Worm (Caenorhabditis elegans) whole organism, L4 larva: ENCODE results near the gene F42D1.4.

Experiments used
- F44E2.7 ChIP-seq: fragments of 200-800 bp; sonication (Bioruptor generic); IDR thresholded peaks from 2 replicates; pipeline ENCODE4 v2.1.2; 2022; ENCODE audit warnings: missing genetic modification characterization, missing compliant biosample characterization
- T20F7.1 ChIP-seq: fragments of 200-800 bp; sonication (Bioruptor generic); optimal IDR thresholded peaks from 2 replicates; lab custom pipeline; 2018; ENCODE audit warnings: mild to moderate bottlenecking, missing genetic modification characterization, missing compliant biosample characterization
- T26A8.4 ChIP-seq: fragments of 200-800 bp; sonication (Bioruptor generic); IDR thresholded peaks from 2 replicates; pipeline ENCODE4 v1.3.6; 2022; ENCODE audit warnings: missing genetic modification characterization, missing compliant biosample characterization
- Y105C5A.15 ChIP-seq: fragments of 200-800 bp; sonication (Bioruptor generic); IDR thresholded peaks from 2 replicates; pipeline ENCODE4 v1.3.6; 2022; ENCODE audit warnings: missing genetic modification characterization, missing compliant biosample characterization
- Y75B8A.6 ChIP-seq: fragments of 200-800 bp; sonication (Bioruptor generic); IDR thresholded peaks from 2 replicates; pipeline ENCODE4 v1.3.6; 2022; ENCODE audit warnings: missing genetic modification reagents, missing genetic modification characterization, missing compliant biosample characterization
- ZK546.5 ChIP-seq, 2 experiments: sonication (generic microtip); optimal IDR thresholded peaks; 2 replicates each; lab custom pipeline; 2017; ENCODE audit warnings: missing biosample characterization in 2 of 2, missing genetic modification characterization in 2 of 2
- aha-1 ChIP-seq: fragments of 150-350 bp; peaks from one replicate; lab custom pipeline; 2014; ENCODE audit warnings: missing biosample characterization, missing genetic modification characterization
- ceh-32 ChIP-seq: sonication (generic microtip); optimal IDR thresholded peaks from 2 replicates; lab custom pipeline; 2016; ENCODE audit warnings: mild to moderate bottlenecking, missing genetic modification characterization, missing compliant biosample characterization; ENCODE audit not compliant: poor library complexity
- ces-1 ChIP-seq: fragments of 150-350 bp; sonication (generic microtip); optimal IDR thresholded peaks from 4 replicates; lab custom pipeline; 2014; ENCODE audit warnings: missing biosample characterization, missing genetic modification reagents, missing genetic modification characterization
- daf-16 ChIP-seq, 3 experiments: sonication (generic microtip); optimal IDR thresholded peaks; 2 replicates each; lab custom pipeline; 2016 to 2017; ENCODE audit warnings: missing genetic modification characterization in 3 of 3, missing genetic modification reagents in 3 of 3, mild to moderate bottlenecking in 2 of 3, missing compliant biosample characterization in 2 of 3, missing biosample characterization in 1 of 3, moderate library complexity in 1 of 3
- daf-19 ChIP-seq: fragments of 200-800 bp; sonication (Bioruptor generic); conservative IDR thresholded peaks from 2 replicates; pipeline ENCODE4 v1.3.6; 2022; ENCODE audit warnings: missing genetic modification characterization, missing compliant biosample characterization
- dmd-8 ChIP-seq: fragments of 200-800 bp; sonication (Bioruptor generic); IDR thresholded peaks from 2 replicates; pipeline ENCODE4 v1.3.6; 2022; ENCODE audit warnings: missing genetic modification characterization, missing compliant biosample characterization
- dmd-9 ChIP-seq: fragments of 200-800 bp; sonication (Bioruptor generic); IDR thresholded peaks from 2 replicates; pipeline ENCODE4 v1.3.6; 2022; ENCODE audit warnings: missing genetic modification reagents, missing genetic modification characterization, missing compliant biosample characterization
- egl-43 ChIP-seq: fragments of 200-800 bp; sonication (Bioruptor generic); IDR thresholded peaks from 2 replicates; pipeline ENCODE4 v1.3.6; 2022; ENCODE audit warnings: missing genetic modification reagents, missing genetic modification characterization, missing compliant biosample characterization
- fkh-10 ChIP-seq: fragments of 150-350 bp; optimal IDR thresholded peaks from 2 replicates; lab custom pipeline; 2014; ENCODE audit warnings: missing biosample characterization, missing genetic modification reagents, missing genetic modification characterization
- hlh-11 ChIP-seq: fragments of 200-800 bp; sonication (Bioruptor generic); optimal IDR thresholded peaks from 2 replicates; lab custom pipeline; 2018; ENCODE audit warnings: mild to moderate bottlenecking, missing genetic modification characterization, missing compliant biosample characterization
- hlh-30 ChIP-seq: sonication (generic microtip); optimal IDR thresholded peaks from 2 replicates; lab custom pipeline; 2017; ENCODE audit warnings: antibody characterized with exemption, mild to moderate bottlenecking, missing genetic modification characterization, missing compliant biosample characterization; ENCODE audit not compliant: insufficient read depth
- hmg-1.1 ChIP-seq: fragments of 200-800 bp; sonication (Bioruptor generic); IDR thresholded peaks from 2 replicates; pipeline ENCODE4 v1.3.6; 2022; ENCODE audit warnings: missing genetic modification reagents, missing genetic modification characterization, missing compliant biosample characterization
- lim-7 ChIP-seq: fragments of 200-800 bp; sonication (Bioruptor generic); IDR thresholded peaks from 2 replicates; pipeline ENCODE4 v1.3.6; 2022; ENCODE audit warnings: missing genetic modification characterization, missing compliant biosample characterization
- lin-13 ChIP-seq: fragments of 150-350 bp; optimal IDR thresholded peaks from 2 replicates; lab custom pipeline; 2014; ENCODE audit warnings: missing biosample characterization, missing genetic modification reagents, missing genetic modification characterization
- lin-29 ChIP-seq: fragments of 200-800 bp; sonication (Bioruptor generic); IDR thresholded peaks from 2 replicates; pipeline ENCODE4 v1.3.6; 2022; ENCODE audit warnings: missing genetic modification reagents, missing genetic modification characterization, missing compliant biosample characterization
- lir-3 ChIP-seq: sonication (generic microtip); optimal IDR thresholded peaks from 2 replicates; lab custom pipeline; 2016; ENCODE audit warnings: mild to moderate bottlenecking, missing genetic modification characterization, missing compliant biosample characterization
- lsy-2 ChIP-seq, 2 experiments: fragments of 150-350 bp in 1 of 2; sonication (generic microtip) in 1 of 2; optimal IDR thresholded peaks; 2 replicates each; lab custom pipeline; 2014 to 2017; ENCODE audit warnings: missing biosample characterization in 2 of 2, missing genetic modification characterization in 2 of 2
- madf-9 ChIP-seq: fragments of 200-800 bp; sonication (Bioruptor generic); conservative IDR thresholded peaks from 2 replicates; pipeline ENCODE4 v1.3.6; 2022; ENCODE audit warnings: missing genetic modification reagents, missing genetic modification characterization, missing compliant biosample characterization
- mep-1 ChIP-seq: fragments of 150-350 bp; sonication (generic microtip); optimal IDR thresholded peaks from 3 replicates; lab custom pipeline; 2014; ENCODE audit warnings: missing biosample characterization, missing genetic modification characterization
- mxl-3 ChIP-seq: fragments of 200-800 bp; sonication (Bioruptor generic); optimal IDR thresholded peaks from 2 replicates; lab custom pipeline; 2018; ENCODE audit warnings: mild to moderate bottlenecking, missing genetic modification characterization, missing compliant biosample characterization
- nhr-102 ChIP-seq: sonication (generic microtip); optimal IDR thresholded peaks from 2 replicates; lab custom pipeline; 2016; ENCODE audit warnings: mild to moderate bottlenecking, missing genetic modification characterization, moderate library complexity, missing compliant biosample characterization
- nhr-25 ChIP-seq: sonication (generic microtip); optimal IDR thresholded peaks from 2 replicates; lab custom pipeline; 2017; ENCODE audit warnings: missing genetic modification characterization, mild to moderate bottlenecking, missing compliant biosample characterization, antibody characterized with exemption, moderate library complexity, borderline replicate concordance; ENCODE audit not compliant: insufficient read depth
- nhr-42 ChIP-seq: fragments of 200-800 bp; sonication (Bioruptor generic); IDR thresholded peaks from 2 replicates; pipeline ENCODE4 v1.3.6; 2022; ENCODE audit warnings: missing genetic modification characterization, missing compliant biosample characterization
- nhr-48 ChIP-seq: sonication (generic microtip); optimal IDR thresholded peaks from 2 replicates; lab custom pipeline; 2016; ENCODE audit warnings: mild to moderate bottlenecking, missing genetic modification characterization, missing compliant biosample characterization
- php-3 ChIP-seq: fragments of 200-800 bp; sonication (Bioruptor generic); IDR thresholded peaks from 2 replicates; pipeline ENCODE4 v1.3.6; 2022; ENCODE audit warnings: missing genetic modification reagents, missing genetic modification characterization, missing compliant biosample characterization
- pqm-1 ChIP-seq: sonication (generic microtip); optimal IDR thresholded peaks from 2 replicates; lab custom pipeline; 2017; ENCODE audit warnings: missing biosample characterization, missing genetic modification characterization
- rbr-2 ChIP-seq: sonication (generic microtip); optimal IDR thresholded peaks from 2 replicates; lab custom pipeline; 2016; ENCODE audit warnings: missing genotype, missing genetic modification characterization, missing compliant biosample characterization
- saeg-2 ChIP-seq: fragments of 200-800 bp; sonication (Bioruptor generic); IDR thresholded peaks from 2 replicates; pipeline ENCODE4 v1.3.6; 2022; ENCODE audit warnings: missing genetic modification reagents, missing genetic modification characterization, missing compliant biosample characterization
- sdz-12 ChIP-seq: fragments of 200-800 bp; sonication (Bioruptor generic); optimal IDR thresholded peaks from 2 replicates; lab custom pipeline; 2018; ENCODE audit warnings: mild to moderate bottlenecking, missing genetic modification characterization, missing compliant biosample characterization
- skn-1 ChIP-seq: fragments of 150-350 bp; optimal IDR thresholded peaks from 2 replicates; lab custom pipeline; 2014; ENCODE audit warnings: missing biosample characterization, missing genetic modification characterization
- snpc-4 ChIP-seq: fragments of 150-350 bp; optimal IDR thresholded peaks from 2 replicates; lab custom pipeline; 2014; ENCODE audit warnings: missing biosample characterization, missing genetic modification characterization
- spr-1 ChIP-seq: sonication (generic microtip); optimal IDR thresholded peaks from 2 replicates; lab custom pipeline; 2016; ENCODE audit warnings: mild to moderate bottlenecking, missing genetic modification characterization, missing compliant biosample characterization
- spr-3 ChIP-seq: fragments of 200-800 bp; sonication (Bioruptor generic); optimal IDR thresholded peaks from 2 replicates; lab custom pipeline; 2018; ENCODE audit warnings: mild to moderate bottlenecking, missing genetic modification characterization, missing compliant biosample characterization
- tag-97 ChIP-seq: fragments of 200-800 bp; sonication (Bioruptor generic); IDR thresholded peaks from 2 replicates; pipeline ENCODE4 v1.3.6; 2022; ENCODE audit warnings: missing genetic modification characterization, missing compliant biosample characterization
- unc-62 ChIP-seq, 3 experiments: fragments of 150-350 bp in 1 of 3; sonication (generic microtip); optimal IDR thresholded peaks in 2 of 3; peaks in 1 of 3; 1 replicate in 1 of 3; 2 replicates in 2 of 3; lab custom pipeline; 2014 to 2017; ENCODE audit warnings: missing biosample characterization in 3 of 3, missing genetic modification characterization in 3 of 3, missing genetic modification reagents in 3 of 3, missing genotype in 1 of 3
- zfp-3 ChIP-seq: fragments of 200-800 bp; sonication (Bioruptor generic); conservative IDR thresholded peaks from 2 replicates; pipeline ENCODE4 v1.3.6; 2022; ENCODE audit warnings: missing genetic modification reagents, missing genetic modification characterization, missing compliant biosample characterization

F42D1.4 gene

DNA sequence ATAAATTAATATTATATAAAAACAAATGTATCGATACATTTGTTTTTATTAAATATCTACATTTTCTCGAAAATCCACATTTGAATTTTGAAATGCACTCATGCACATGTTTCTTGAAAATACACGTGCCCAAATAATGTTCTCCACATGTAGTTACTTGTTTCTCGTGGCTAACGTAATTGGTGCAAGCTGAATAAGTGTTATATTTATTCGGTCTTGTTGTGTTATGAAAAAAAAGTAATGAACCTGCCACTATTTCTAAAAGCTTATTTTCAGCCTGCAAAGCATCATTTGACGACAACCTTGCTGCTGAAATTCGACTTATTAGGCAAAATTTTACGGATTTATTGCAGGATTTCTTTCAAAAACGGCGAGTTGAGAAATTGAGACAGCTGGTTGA lies 6.4 kb downstream of the F42D1.4 start (continued):
- no peak for TF ChIP-seq dmd-9 (GFP tag; lab: Robert Waterston, UW)
- no peak for TF ChIP-seq lir-3 (tag; lab: Kevin White, UChicago)
- no peak for TF ChIP-seq php-3 (GFP tag; lab: Robert Waterston, UW)
- TF ChIP-seq spr-3 (GFP tag; lab: Kevin White, UChicago): no peak
- TF ChIP-seq mep-1 (tag; lab: Kevin White, UChicago): peak; percentile 89
- 0 out of 2 replicates have a peak, but pooled peaks have one; percentile 25 for TF ChIP-seq madf-9
- TF ChIP-seq ceh-32 (tag; lab: Kevin White, UChicago): no peak
- TF ChIP-seq Y105C5A.15 (GFP tag; lab: Robert Waterston, UW): no peak
- TF ChIP-seq lin-13: no peak
- TF ChIP-seq snpc-4 (tag; lab: Kevin White, UChicago): no peak
- peak; percentile 30 for TF ChIP-seq mxl-3
- TF ChIP-seq ces-1 (GFP tag; lab: Kevin White, UChicago): no peak
- TF ChIP-seq dmd-8: no peak
- no peak for TF ChIP-seq daf-19 (GFP tag; lab: Robert Waterston, UW)
- no peak for TF ChIP-seq ZK546.5 (tag; optimal IDR thresholded peaks at IDR 0.05; lab: Kevin White, UChicago)
- peak in 1 of 2 experiments; percentile 77 for TF ChIP-seq daf-16 (GFP tag; optimal IDR thresholded peaks at IDR 0.05; lab: Kevin White, UChicago)
- peak; percentile 67 for TF ChIP-seq daf-16 (tag; optimal IDR thresholded peaks at IDR 0.05; lab: Kevin White, UChicago)
- peak; percentile 77 for TF ChIP-seq T20F7.1

DNA sequence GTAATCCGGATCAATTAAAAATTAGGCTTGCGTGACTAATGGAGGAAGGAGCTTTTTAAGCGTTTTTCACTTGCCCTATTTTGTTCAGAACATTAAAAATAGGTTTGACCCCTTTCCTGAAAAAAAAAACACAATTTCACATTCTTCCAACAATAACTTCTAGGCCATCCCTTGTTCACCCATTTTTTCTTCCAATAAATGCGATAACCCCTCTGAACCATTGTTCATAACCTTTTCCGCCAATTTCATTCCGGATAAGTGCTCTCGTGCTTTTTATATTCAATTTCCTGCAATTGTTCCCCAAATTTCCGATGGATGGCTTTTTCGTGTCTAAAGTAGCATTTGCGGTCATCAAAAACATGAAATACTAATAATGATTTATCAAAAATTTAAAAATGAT lies 8.4 kb downstream of the F42D1.4 start:
- TF ChIP-seq hmg-1.1 (GFP tag; lab: Robert Waterston, UW): no peak
- peak; percentile 61; the same call in 1 of the 2 replicates for TF ChIP-seq zfp-3 (GFP tag; lab: Robert Waterston, UW)
- no peak for TF ChIP-seq daf-16 (GFP tag; optimal IDR thresholded peaks at IDR 0.05; lab: Kevin White, UChicago)
- TF ChIP-seq daf-16 (tag; optimal IDR thresholded peaks at IDR 0.05; lab: Kevin White, UChicago): peak; percentile 16
- TF ChIP-seq skn-1 (tag; lab: Kevin White, UChicago): no peak
- no peak for TF ChIP-seq fkh-10 (GFP tag; lab: Kevin White, UChicago)
- TF ChIP-seq T20F7.1: no peak
- 0 out of 2 replicates have a peak, but pooled peaks have one; percentile 23 for TF ChIP-seq tag-97 (GFP tag; lab: Robert Waterston, UW)
- no peak for TF ChIP-seq rbr-2 (tag; lab: Kevin White, UChicago)
- no peak for TF ChIP-seq lin-29
- TF ChIP-seq nhr-25 (tag; lab: Kevin White, UChicago): peak; percentile 11
- no peak for TF ChIP-seq nhr-42 (GFP tag; lab: Robert Waterston, UW)
- TF ChIP-seq pqm-1 (tag; lab: Kevin White, UChicago): no peak
- peak; percentile 64 for TF ChIP-seq Y75B8A.6 (GFP tag; lab: Robert Waterston, UW)
- peak in 1 of 2 experiments; percentile 15 for TF ChIP-seq lsy-2 (tag; optimal IDR thresholded peaks at IDR 0.05; lab: Kevin White, UChicago)
- peak; percentile 7 for TF ChIP-seq hlh-11 (tag; lab: Kevin White, UChicago)
- TF ChIP-seq nhr-48 (tag; lab: Kevin White, UChicago): peak; percentile 19
- peak; percentile 35 for TF ChIP-seq sdz-12 (GFP tag; lab: Kevin White, UChicago)
- peak; percentile 60 for TF ChIP-seq nhr-102 (tag; lab: Kevin White, UChicago)
- peak; percentile 50 for TF ChIP-seq aha-1 (tag; lab: Kevin White, UChicago)
- peak; percentile 29 for TF ChIP-seq hlh-30 (tag; lab: Kevin White, UChicago)
- TF ChIP-seq F44E2.7 (GFP tag; lab: Robert Waterston, UW): 0 out of 2 replicates have a peak, but pooled peaks have one; percentile 26
- peak; percentile 39; the same call in 1 of the 2 replicates for TF ChIP-seq egl-43 (GFP tag; lab: Robert Waterston, UW)
- TF ChIP-seq unc-62 (GFP tag; optimal IDR thresholded peaks at IDR 0.05 in 1 of 2; lab: Kevin White, UChicago): peak in 1 of 2 experiments; percentile 39
- no peak for TF ChIP-seq unc-62 (tag; optimal IDR thresholded peaks at IDR 0.05; lab: Kevin White, UChicago)
- peak; percentile 10 for TF ChIP-seq lir-3 (tag; lab: Kevin White, UChicago)
- peak; percentile 34 for TF ChIP-seq spr-1
- TF ChIP-seq lim-7 (GFP tag; lab: Robert Waterston, UW): 0 out of 2 replicates have a peak, but pooled peaks have one; percentile 40
- 0 out of 2 replicates have a peak, but pooled peaks have one; percentile 43 for TF ChIP-seq saeg-2 (GFP tag; lab: Robert Waterston, UW)
- peak; percentile 78 for TF ChIP-seq T26A8.4 (GFP tag; lab: Robert Waterston, UW)
- TF ChIP-seq mep-1 (tag; lab: Kevin White, UChicago): no peak
- TF ChIP-seq, all 104 proteins: peak for 20
